Worm (Caenorhabditis elegans) whole organism, late embryonic: ENCODE results near the gene C08B6.6.

Experiments used
- C08G9.2 ChIP-seq: sonication (generic microtip); optimal IDR thresholded peaks from 2 replicates; lab custom pipeline; 2016; ENCODE audit warnings: mild to moderate bottlenecking, missing genetic modification characterization, moderate library complexity, missing compliant biosample characterization
- K02D7.2 ChIP-seq: sonication (generic microtip); optimal IDR thresholded peaks from 2 replicates; lab custom pipeline; 2017; ENCODE audit warnings: mild to moderate bottlenecking, missing genetic modification characterization, missing compliant biosample characterization
- ama-1 ChIP-seq: fragments of 150-350 bp; optimal IDR thresholded peaks from 2 replicates; lab custom pipeline; 2014
- dve-1 ChIP-seq: sonication (generic microtip); optimal IDR thresholded peaks from 2 replicates; lab custom pipeline; 2017; ENCODE audit warnings: antibody characterized with exemption, mild to moderate bottlenecking, missing genetic modification characterization, missing compliant biosample characterization
- elt-4 ChIP-seq: sonication (generic microtip); optimal IDR thresholded peaks from 2 replicates; lab custom pipeline; 2016; ENCODE audit warnings: missing genetic modification characterization, missing compliant biosample characterization
- lin-11 ChIP-seq: fragments of 200-800 bp; sonication (Bioruptor generic); optimal IDR thresholded peaks from 2 replicates; lab custom pipeline; 2018; ENCODE audit warnings: mild to moderate bottlenecking, missing genetic modification characterization, missing compliant biosample characterization
- nhr-11 ChIP-seq: fragments of 150-350 bp; optimal IDR thresholded peaks from 2 replicates; lab custom pipeline; 2014; ENCODE audit warnings: missing biosample characterization, missing genetic modification characterization
- odd-2 ChIP-seq: sonication (generic microtip); optimal IDR thresholded peaks from 2 replicates; lab custom pipeline; 2017; ENCODE audit warnings: antibody characterized with exemption, mild to moderate bottlenecking, missing genetic modification characterization, missing compliant biosample characterization
- pag-3 ChIP-seq: sonication (generic microtip); optimal IDR thresholded peaks from 2 replicates; lab custom pipeline; 2016; ENCODE audit warnings: missing compliant biosample characterization, missing genetic modification characterization, borderline replicate concordance
- pha-2 ChIP-seq: sonication (generic microtip); optimal IDR thresholded peaks from 2 replicates; lab custom pipeline; 2017; ENCODE audit warnings: mild to moderate bottlenecking, missing genetic modification characterization, missing compliant biosample characterization
- tbx-2 ChIP-seq: sonication (generic microtip); optimal IDR thresholded peaks from 2 replicates; lab custom pipeline; 2016; ENCODE audit warnings: missing genetic modification characterization, missing compliant biosample characterization
- unc-42 ChIP-seq: sonication (generic microtip); optimal IDR thresholded peaks from 2 replicates; lab custom pipeline; 2016; ENCODE audit warnings: missing genotype, missing genetic modification characterization, missing compliant biosample characterization
- unc-55 ChIP-seq: sonication (generic microtip); optimal IDR thresholded peaks from 2 replicates; lab custom pipeline; 2017; ENCODE audit warnings: missing biosample characterization, missing genetic modification reagents, missing genetic modification characterization

- TF ChIP-seq K02D7.2 (no peak), odd-2 (tag; lab: Kevin White, UChicago) (no peak), unc-55 (GFP tag; lab: Kevin White, UChicago) (peak; percentile 54), nhr-11 (tag; lab: Kevin White, UChicago) (no peak), C08G9.2 (tag; lab: Kevin White, UChicago) (no peak), lin-11 (tag; lab: Kevin White, UChicago) (no peak), elt-4 (no peak), pag-3 (tag; lab: Kevin White, UChicago) (no peak), pha-2 (tag; lab: Kevin White, UChicago) (no peak), dve-1 (no peak), ama-1 (no peak), tbx-2 (tag; lab: Kevin White, UChicago) (no peak), unc-42 (tag; lab: Kevin White, UChicago) (no peak)
These were observed 39.4 kb upstream of the C08B6.6 start, which contains the start of gene nhr-12 for ce11 chrV:10083999-10084468.
